Fruit fly (Drosophila melanogaster): ENCODE data around the gene Stip1.

dm6 chr2L:248592-248991 lies 46.3 kb upstream of the Stip1 start:
- TF ChIP-seq CG15601 (tag; optimal IDR thresholded peaks at IDR 0.05) = no peak
- no peak for TF ChIP-seq esg (GFP tag; conservative IDR thresholded peaks at IDR 0.05)
- TF ChIP-seq Xbp1 (GFP tag; optimal IDR thresholded peaks at IDR 0.05) = no peak
- no peak for TF ChIP-seq CG32532 (GFP tag; IDR thresholded peaks at IDR 0.05)
- TF ChIP-seq Adf1 (GFP tag; IDR thresholded peaks at IDR 0.05) = no peak
- TF ChIP-seq ato (GFP tag; IDR thresholded peaks at IDR 0.05; ENCODE audit: partially characterized antibody) = no peak
